Worm (Caenorhabditis elegans) whole organism, mixed stage, embryonic: Measurements from ENCODE around the gene C13G5.2.

Experiments used
- M03D4.4 ChIP-seq: sonication (generic microtip); optimal IDR thresholded peaks from 2 replicates; lab custom pipeline; 2017; ENCODE audit warnings: mild to moderate bottlenecking, missing genetic modification characterization, missing compliant biosample characterization
- bed-3 ChIP-seq: fragments of 200-800 bp; sonication (Bioruptor generic); optimal IDR thresholded peaks from 3 replicates; lab custom pipeline; 2018; ENCODE audit warnings: mild to moderate bottlenecking, missing genetic modification characterization, moderate library complexity, missing compliant biosample characterization
- blmp-1 ChIP-seq: fragments of 150-350 bp; optimal IDR thresholded peaks from 2 replicates; lab custom pipeline; 2014; ENCODE audit warnings: missing biosample characterization, missing genetic modification characterization
- ceh-39 ChIP-seq: fragments of 150-350 bp; optimal IDR thresholded peaks from 2 replicates; lab custom pipeline; 2014; ENCODE audit warnings: missing biosample characterization, missing genetic modification characterization
- ceh-43 ChIP-seq: fragments of 200-800 bp; sonication (Bioruptor generic); optimal IDR thresholded peaks from 2 replicates; lab custom pipeline; 2018; ENCODE audit warnings: mild to moderate bottlenecking, missing genetic modification characterization, moderate library complexity, missing compliant biosample characterization
- ceh-83 ChIP-seq: fragments of 200-800 bp; sonication (Bioruptor generic); optimal IDR thresholded peaks from 2 replicates; lab custom pipeline; 2018; ENCODE audit warnings: mild to moderate bottlenecking, missing genetic modification characterization, missing compliant biosample characterization
- ces-1 ChIP-seq: fragments of 150-350 bp; optimal IDR thresholded peaks from 2 replicates; lab custom pipeline; 2014; ENCODE audit warnings: missing biosample characterization, missing genetic modification reagents, missing genetic modification characterization
- cnd-1 ChIP-seq: fragments of 200-800 bp; sonication (Bioruptor generic); optimal IDR thresholded peaks from 2 replicates; lab custom pipeline; 2018; ENCODE audit warnings: mild to moderate bottlenecking, missing genetic modification characterization, missing compliant biosample characterization
- drap-1 ChIP-seq: fragments of 200-800 bp; sonication (Bioruptor generic); optimal IDR thresholded peaks from 3 replicates; lab custom pipeline; 2018; ENCODE audit warnings: mild to moderate bottlenecking, missing genetic modification characterization, missing compliant biosample characterization
- elt-1 ChIP-seq: sonication (generic microtip); optimal IDR thresholded peaks from 2 replicates; lab custom pipeline; 2017; ENCODE audit warnings: missing genetic modification characterization, mild to moderate bottlenecking, missing compliant biosample characterization, antibody characterized with exemption, moderate library complexity, borderline replicate concordance; ENCODE audit not compliant: insufficient read depth
- elt-3 ChIP-seq: fragments of 150-350 bp; optimal IDR thresholded peaks from 2 replicates; lab custom pipeline; 2014; ENCODE audit warnings: missing biosample characterization, missing genetic modification characterization
- flh-1 ChIP-seq: fragments of 200-800 bp; sonication (Bioruptor generic); optimal IDR thresholded peaks from 2 replicates; lab custom pipeline; 2018; ENCODE audit warnings: mild to moderate bottlenecking, missing genetic modification characterization, moderate library complexity, missing compliant biosample characterization
- ham-2 ChIP-seq: fragments of 200-800 bp; sonication (Bioruptor generic); optimal IDR thresholded peaks from 2 replicates; lab custom pipeline; 2018; ENCODE audit warnings: mild to moderate bottlenecking, missing genetic modification characterization, missing compliant biosample characterization
- hlh-1 ChIP-seq: fragments of 150-350 bp; optimal IDR thresholded peaks from 2 replicates; lab custom pipeline; 2014; ENCODE audit warnings: missing biosample characterization, missing genetic modification reagents, missing genetic modification characterization
- lin-13 ChIP-seq: fragments of 150-350 bp; optimal IDR thresholded peaks from 2 replicates; lab custom pipeline; 2014; ENCODE audit warnings: missing biosample characterization, missing genetic modification characterization
- lin-32 ChIP-seq: fragments of 200-800 bp; sonication (Bioruptor generic); optimal IDR thresholded peaks from 2 replicates; lab custom pipeline; 2018; ENCODE audit warnings: mild to moderate bottlenecking, missing genetic modification characterization, missing compliant biosample characterization
- lsy-2 ChIP-seq: fragments of 150-350 bp; optimal IDR thresholded peaks from 2 replicates; lab custom pipeline; 2014; ENCODE audit warnings: missing biosample characterization, missing genetic modification characterization
- mab-5 ChIP-seq: fragments of 150-350 bp; optimal IDR thresholded peaks from 2 replicates; lab custom pipeline; 2014; ENCODE audit warnings: missing biosample characterization, missing genetic modification characterization
- mep-1 ChIP-seq: fragments of 150-350 bp; optimal IDR thresholded peaks from 2 replicates; lab custom pipeline; 2017; ENCODE audit warnings: missing biosample characterization, missing genetic modification reagents, missing genetic modification characterization, inconsistent platforms
- mls-2 ChIP-seq: sonication (generic microtip); optimal IDR thresholded peaks from 2 replicates; lab custom pipeline; 2016; ENCODE audit warnings: mild to moderate bottlenecking, missing genetic modification characterization, moderate library complexity, missing compliant biosample characterization
- nhr-12 ChIP-seq: fragments of 150-350 bp; optimal IDR thresholded peaks from 2 replicates; lab custom pipeline; 2014; ENCODE audit warnings: missing biosample characterization, missing genetic modification characterization
- nhr-2 ChIP-seq: fragments of 150-350 bp; optimal IDR thresholded peaks from 2 replicates; lab custom pipeline; 2014; ENCODE audit warnings: missing biosample characterization, missing genetic modification characterization
- nhr-237 ChIP-seq: fragments of 150-350 bp; optimal IDR thresholded peaks from 2 replicates; lab custom pipeline; 2014; ENCODE audit warnings: missing biosample characterization, missing genetic modification characterization
- nhr-28 ChIP-seq: fragments of 150-350 bp; optimal IDR thresholded peaks from 2 replicates; lab custom pipeline; 2014; ENCODE audit warnings: missing biosample characterization, missing genetic modification characterization
- nhr-76 ChIP-seq: sonication (generic microtip); optimal IDR thresholded peaks from 2 replicates; lab custom pipeline; 2017; ENCODE audit warnings: missing biosample characterization, missing genetic modification characterization
- pha-4 ChIP-seq: fragments of 150-350 bp; optimal IDR thresholded peaks from 2 replicates; lab custom pipeline; 2018; ENCODE audit warnings: missing biosample characterization, missing genetic modification reagents, missing genetic modification characterization
- sem-2 ChIP-seq: fragments of 200-800 bp; sonication (Bioruptor generic); optimal IDR thresholded peaks from 2 replicates; lab custom pipeline; 2018; ENCODE audit warnings: mild to moderate bottlenecking, missing genetic modification characterization, missing compliant biosample characterization
- snpc-4 ChIP-seq: fragments of 150-350 bp; optimal IDR thresholded peaks from 2 replicates; lab custom pipeline; 2014; ENCODE audit warnings: missing biosample characterization, missing genetic modification characterization
- sptf-1 ChIP-seq: sonication (generic microtip); optimal IDR thresholded peaks from 2 replicates; lab custom pipeline; 2017; ENCODE audit warnings: mild to moderate bottlenecking, missing genetic modification characterization, moderate library complexity, missing compliant biosample characterization
- tbx-8 ChIP-seq: fragments of 200-800 bp; sonication (Bioruptor generic); optimal IDR thresholded peaks from 2 replicates; lab custom pipeline; 2018; ENCODE audit warnings: mild to moderate bottlenecking, missing genetic modification characterization, moderate library complexity, missing compliant biosample characterization
- unc-120 ChIP-seq: sonication (generic microtip); optimal IDR thresholded peaks from 2 replicates; lab custom pipeline; 2017; ENCODE audit warnings: missing genetic modification characterization, missing compliant biosample characterization; ENCODE audit not compliant: poor library complexity, severe bottlenecking
- unc-39 ChIP-seq: fragments of 150-350 bp; optimal IDR thresholded peaks from 2 replicates; lab custom pipeline; 2014; ENCODE audit warnings: missing biosample characterization, missing genetic modification characterization
- unc-62 ChIP-seq: fragments of 150-350 bp; optimal IDR thresholded peaks from 2 replicates; lab custom pipeline; 2014; ENCODE audit warnings: missing biosample characterization, missing genetic modification reagents, missing genetic modification characterization
- zip-8 ChIP-seq: fragments of 150-350 bp; optimal IDR thresholded peaks from 2 replicates; lab custom pipeline; 2014; ENCODE audit warnings: missing biosample characterization, missing genetic modification characterization
- ztf-11 ChIP-seq: fragments of 150-350 bp; optimal IDR thresholded peaks from 2 replicates; lab custom pipeline; 2014; ENCODE audit warnings: missing biosample characterization, missing genetic modification characterization

The C13G5.2 gene

DNA sequence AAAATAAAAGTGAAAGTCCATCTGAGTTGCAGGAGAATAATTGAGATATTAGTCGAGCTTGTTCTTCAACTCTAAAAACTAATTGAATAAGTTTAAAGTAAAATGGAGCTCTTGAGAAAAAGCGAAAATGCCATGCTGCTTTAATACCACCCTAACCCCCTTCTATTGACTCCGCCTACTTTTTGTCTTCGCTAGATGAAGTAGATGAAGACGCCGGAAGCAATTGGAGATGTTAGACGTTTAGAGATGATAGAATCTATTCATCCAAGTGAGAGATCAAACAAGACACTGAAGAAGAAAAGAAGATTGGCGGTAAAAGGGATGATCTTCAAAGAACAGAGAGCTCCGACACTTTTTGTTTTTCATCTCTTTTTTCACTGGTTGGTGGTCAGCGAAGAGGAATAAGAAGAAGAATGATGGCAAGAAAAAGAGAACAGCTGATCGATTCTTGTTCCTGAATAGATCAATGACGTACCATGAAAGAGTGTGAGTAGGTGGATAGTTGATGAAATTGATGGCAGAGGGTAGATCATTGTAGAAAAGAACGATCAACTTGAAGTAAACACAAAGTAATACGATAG is 36.2 kb upstream of the C13G5.2 start:
- no peak for TF ChIP-seq flh-1 (GFP tag; lab: Kevin White, UChicago)
- no peak for TF ChIP-seq drap-1 (GFP tag; lab: Kevin White, UChicago)
- no peak for TF ChIP-seq M03D4.4 (tag; lab: Kevin White, UChicago)
- TF ChIP-seq zip-8 (tag; lab: Kevin White, UChicago): no peak
- no peak for TF ChIP-seq unc-62 (GFP tag; lab: Kevin White, UChicago)
- TF ChIP-seq unc-39 (tag; lab: Kevin White, UChicago): no peak
- TF ChIP-seq nhr-12 (tag; lab: Kevin White, UChicago): no peak
- TF ChIP-seq pha-4: no peak

DNA sequence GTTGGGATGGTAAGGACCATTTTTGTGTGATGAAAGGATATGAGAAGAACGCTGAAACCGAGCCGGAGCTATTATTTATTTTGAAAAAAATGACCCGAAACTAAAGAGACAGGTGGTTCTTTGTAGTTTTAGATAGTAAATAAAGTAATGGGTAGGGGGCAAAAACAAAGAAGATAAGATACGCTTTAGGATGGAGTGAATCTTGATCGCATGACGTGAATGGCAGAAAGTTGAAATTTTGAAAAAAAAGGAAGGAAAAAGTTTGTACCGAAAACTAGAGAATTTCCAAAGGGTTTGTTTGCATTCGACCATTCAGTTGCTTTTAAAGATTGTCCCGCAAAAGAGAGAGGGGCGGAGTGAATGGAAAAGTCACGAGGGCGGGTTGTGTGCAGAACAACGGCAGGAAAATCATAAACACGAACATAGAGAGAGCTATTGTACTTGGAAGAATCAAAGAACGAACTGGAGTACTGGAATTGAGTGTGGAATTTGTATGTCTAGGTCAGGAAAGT is 35.7 kb upstream of the C13G5.2 start, which contains the start of gene F22B7.9:
F22B7.9 (minus strand) TSS at position 51 of the 512 bp plus-strand sequence.
- TF ChIP-seq M03D4.4 (tag; lab: Kevin White, UChicago): no peak
- TF ChIP-seq unc-120 (tag; lab: Kevin White, UChicago): no peak
- TF ChIP-seq nhr-2: no peak
- no peak for TF ChIP-seq unc-39 (tag; lab: Kevin White, UChicago)
- TF ChIP-seq mls-2: no peak
- TF ChIP-seq ces-1 (GFP tag; lab: Kevin White, UChicago): no peak
- TF ChIP-seq ceh-83 (GFP tag; lab: Kevin White, UChicago): no peak
- TF ChIP-seq hlh-1 (tag; lab: Kevin White, UChicago): no peak

DNA sequence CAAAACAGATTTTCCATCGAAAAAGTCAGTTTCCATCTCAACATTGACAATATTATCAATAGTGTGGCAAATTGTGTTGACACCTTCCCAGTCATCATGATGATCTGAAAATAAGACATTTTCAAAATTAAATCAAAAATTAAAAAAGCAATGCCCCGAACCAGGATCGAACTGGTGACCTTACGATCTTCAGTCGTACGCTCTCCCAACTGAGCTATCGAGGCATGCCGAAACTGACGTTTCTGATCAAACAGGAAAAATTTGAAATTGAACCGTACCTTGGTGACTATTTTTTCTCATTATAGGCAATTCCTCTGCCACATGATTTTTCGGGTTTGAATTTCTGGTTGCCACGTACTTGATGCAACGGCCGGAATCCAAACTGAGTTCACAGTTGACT is 35.2 kb upstream of the C13G5.2 start:
- TF ChIP-seq unc-62 (GFP tag; lab: Kevin White, UChicago): no peak
- TF ChIP-seq ces-1 (GFP tag; lab: Kevin White, UChicago): no peak
- TF ChIP-seq ceh-43 (GFP tag; lab: Kevin White, UChicago): no peak
- no peak for TF ChIP-seq lsy-2
- TF ChIP-seq nhr-76 (tag; lab: Kevin White, UChicago): no peak
- no peak for TF ChIP-seq mls-2
- no peak for TF ChIP-seq tbx-8 (GFP tag; lab: Kevin White, UChicago)
- no peak for TF ChIP-seq nhr-12 (tag; lab: Kevin White, UChicago)

DNA sequence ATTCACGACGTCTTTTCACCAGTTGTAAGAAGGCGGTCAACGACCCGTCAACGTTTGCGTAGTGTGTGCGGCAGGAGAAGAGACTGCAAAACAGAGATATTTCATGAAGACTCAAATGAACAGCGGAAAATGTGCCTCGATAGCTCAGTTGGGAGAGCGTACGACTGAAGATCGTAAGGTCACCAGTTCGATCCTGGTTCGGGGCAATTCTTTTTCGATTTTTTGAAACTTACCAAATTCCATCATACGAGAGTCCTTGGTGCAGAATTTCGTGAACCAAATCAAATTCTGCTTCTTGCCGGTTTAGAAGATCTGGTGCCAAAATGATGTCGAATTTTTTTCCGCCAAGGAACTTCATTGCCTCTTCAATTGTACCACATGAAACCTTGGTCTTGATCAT is 34.7 kb upstream of the C13G5.2 start:
- TF ChIP-seq ztf-11: peak; percentile 6
- TF ChIP-seq pha-4: no peak
- no peak for TF ChIP-seq lin-13 (tag; lab: Kevin White, UChicago)
- peak; percentile 5 for TF ChIP-seq bed-3
- TF ChIP-seq nhr-237 (tag; lab: Kevin White, UChicago): no peak
- TF ChIP-seq flh-1 (GFP tag; lab: Kevin White, UChicago): no peak
- no peak for TF ChIP-seq nhr-28
- no peak for TF ChIP-seq ces-1 (GFP tag; lab: Kevin White, UChicago)
- no peak for TF ChIP-seq hlh-1 (tag; lab: Kevin White, UChicago)
- no peak for TF ChIP-seq unc-39 (tag; lab: Kevin White, UChicago)
- TF ChIP-seq ceh-43 (GFP tag; lab: Kevin White, UChicago): peak; percentile 25
- no peak for TF ChIP-seq blmp-1 (tag; lab: Kevin White, UChicago)
- TF ChIP-seq nhr-12 (tag; lab: Kevin White, UChicago): no peak
- peak; percentile 66 for TF ChIP-seq ceh-83 (GFP tag; lab: Kevin White, UChicago)
- no peak for TF ChIP-seq tbx-8 (GFP tag; lab: Kevin White, UChicago)
- peak; percentile 64 for TF ChIP-seq sptf-1 (tag; lab: Kevin White, UChicago)
- no peak for TF ChIP-seq snpc-4
- TF ChIP-seq ceh-39 (tag; lab: Kevin White, UChicago): no peak
- TF ChIP-seq lsy-2: no peak
- peak; percentile 42 for TF ChIP-seq lin-32 (GFP tag; lab: Kevin White, UChicago)
- TF ChIP-seq ham-2: no peak
- peak; percentile 48 for TF ChIP-seq unc-120 (tag; lab: Kevin White, UChicago)
- peak; percentile 66 for TF ChIP-seq mls-2
- TF ChIP-seq drap-1 (GFP tag; lab: Kevin White, UChicago): peak; percentile 57
- no peak for TF ChIP-seq elt-3
- TF ChIP-seq nhr-2: no peak
- no peak for TF ChIP-seq mab-5 (tag; lab: Kevin White, UChicago)
- TF ChIP-seq elt-1 (tag; lab: Kevin White, UChicago): no peak
- TF ChIP-seq nhr-76 (tag; lab: Kevin White, UChicago): no peak
- TF ChIP-seq unc-62 (GFP tag; lab: Kevin White, UChicago): peak; percentile 21
- no peak for TF ChIP-seq mep-1
- TF ChIP-seq M03D4.4 (tag; lab: Kevin White, UChicago): peak; percentile 57
- no peak for TF ChIP-seq zip-8 (tag; lab: Kevin White, UChicago)
- peak; percentile 44 for TF ChIP-seq sem-2 (GFP tag; lab: Kevin White, UChicago)
- TF ChIP-seq cnd-1 (tag; lab: Kevin White, UChicago): peak; percentile 32
